Worm (Caenorhabditis elegans): Measurements from ENCODE around the gene ptr-13.

ce11 chrII:11126312-11127000, 35.8 kb downstream of the ptr-13 start, which contains the start of the genes rps-9 and lsm-1:
- no peak for TF ChIP-seq him-1 (tag; optimal IDR thresholded peaks at IDR 0.05)
- no peak for TF ChIP-seq dao-5 (tag; optimal IDR thresholded peaks at IDR 0.05)
- peak; percentile 63 for TF ChIP-seq W03F9.2 (tag; optimal IDR thresholded peaks at IDR 0.05)

Data from whole organism, L4/young adult.